Worm (Caenorhabditis elegans): ENCODE results near the gene srw-115.

DNA sequence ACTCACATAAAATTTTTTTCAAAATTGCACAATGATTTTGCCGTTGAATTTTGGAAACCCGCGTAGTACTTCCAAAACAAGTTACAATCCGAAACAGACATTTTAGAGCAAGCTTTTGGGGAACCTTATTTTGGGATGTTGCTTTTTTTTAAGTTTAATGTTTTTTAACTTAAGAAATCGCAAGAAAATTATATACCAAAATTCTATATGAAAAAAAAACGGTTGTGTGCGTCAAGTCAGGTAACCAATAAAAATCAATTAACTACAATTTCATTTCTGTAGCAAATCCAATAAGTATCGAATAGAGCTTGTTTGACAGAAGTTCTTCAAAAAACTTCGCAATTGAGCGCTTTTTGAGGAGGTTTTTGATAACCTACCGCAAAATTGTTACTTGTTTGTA lies 10.4 kb downstream of the srw-115 start, which contains the start of gene srw-117:
- TF ChIP-seq ceh-18 (tag; optimal IDR thresholded peaks at IDR 0.05) (no peak), ceh-34 (tag; optimal IDR thresholded peaks at IDR 0.05) (no peak), fkh-10 (GFP tag; optimal IDR thresholded peaks at IDR 0.05) (no peak), unc-55 (GFP tag; optimal IDR thresholded peaks at IDR 0.05) (no peak), dmd-4 (tag; optimal IDR thresholded peaks at IDR 0.05; ENCODE audit: borderline replicate concordance) (no peak), pat-9 (tag; optimal IDR thresholded peaks at IDR 0.05) (no peak)

Data from whole organism, late embryonic.